Worm (Caenorhabditis elegans) whole organism, early embryonic: ENCODE data around the gene daf-15.

Source experiments
- ama-1 ChIP-seq: fragments of 150-350 bp; optimal IDR thresholded peaks from 2 replicates; lab custom pipeline; 2014
- flt-1 ChIP-seq: fragments of 200-800 bp; sonication (Bioruptor generic); IDR thresholded peaks from 2 replicates; pipeline ENCODE4 v1.3.6; 2022; ENCODE audit warnings: missing genetic modification characterization, missing compliant biosample characterization
- hmg-4 ChIP-seq: fragments of 200-800 bp; sonication (Bioruptor generic); optimal IDR thresholded peaks from 2 replicates; lab custom pipeline; 2018; ENCODE audit warnings: mild to moderate bottlenecking, missing genetic modification characterization, missing compliant biosample characterization
- hnd-1 ChIP-seq: sonication (generic microtip); optimal IDR thresholded peaks from 2 replicates; lab custom pipeline; 2016; ENCODE audit warnings: missing genetic modification characterization, missing compliant biosample characterization
- pes-1 ChIP-seq: fragments of 200-800 bp; sonication (Bioruptor generic); IDR thresholded peaks from 2 replicates; pipeline ENCODE4 v1.3.6; 2022; ENCODE audit warnings: missing genetic modification reagents, missing genetic modification characterization, missing compliant biosample characterization
- sea-1 ChIP-seq: fragments of 200-800 bp; sonication (Bioruptor generic); conservative IDR thresholded peaks from 2 replicates; pipeline ENCODE4 v1.3.6; 2022; ENCODE audit warnings: missing genetic modification characterization, missing compliant biosample characterization

DNA sequence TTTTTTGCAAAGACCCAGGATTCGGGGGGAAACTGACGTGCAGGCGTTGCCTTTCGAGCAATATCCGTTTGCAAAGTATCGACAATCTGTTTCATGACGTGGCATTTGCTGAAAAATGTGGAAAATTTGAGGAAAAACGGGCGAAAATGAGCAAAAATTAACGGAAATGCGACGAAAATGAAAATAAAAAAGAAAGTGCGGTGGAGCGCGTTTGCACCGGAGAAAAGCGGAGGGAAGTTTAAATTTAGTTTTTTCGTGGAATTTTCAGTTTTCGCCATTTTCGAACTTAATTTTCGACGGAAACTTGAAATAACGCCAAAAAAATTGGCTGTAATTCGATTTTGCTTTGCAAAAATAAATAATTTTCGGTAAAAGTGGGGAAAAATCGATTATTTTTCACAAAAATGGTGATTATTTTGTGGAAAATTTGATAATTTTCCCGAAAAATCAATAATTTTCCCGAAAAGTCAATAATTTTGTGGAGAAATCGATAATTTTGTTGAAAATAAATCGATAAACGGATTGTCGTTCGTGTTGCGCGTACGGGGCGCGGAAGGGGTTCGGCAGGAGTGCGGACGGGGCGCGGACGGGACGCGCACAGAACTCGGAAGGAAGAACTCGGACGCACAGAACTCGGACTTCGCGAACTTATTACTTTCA, 17.9 kb downstream of the daf-15 start:
- TF ChIP-seq pes-1 (GFP tag; lab: Robert Waterston, UW): no peak
- no peak for TF ChIP-seq ama-1 (lab: Kevin White, UChicago)
- no peak for TF ChIP-seq sea-1
- TF ChIP-seq hnd-1 (tag; lab: Kevin White, UChicago): no peak
- TF ChIP-seq flt-1: no peak
- no peak for TF ChIP-seq hmg-4 (GFP tag; lab: Kevin White, UChicago)
